Fruit fly (Drosophila melanogaster) ovary, adult (tissue): ENCODE results near the gene CG2017.

Experiments
- CG17801 ChIP-seq: fragments of 200-800 bp; optimal IDR thresholded peaks from 2 replicates; lab custom pipeline; 2019; ENCODE audit warnings: missing biosample characterization, mild to moderate bottlenecking, missing genetic modification characterization, moderate library complexity; ENCODE audit not compliant: partially characterized antibody

CG2017 gene

DNA sequence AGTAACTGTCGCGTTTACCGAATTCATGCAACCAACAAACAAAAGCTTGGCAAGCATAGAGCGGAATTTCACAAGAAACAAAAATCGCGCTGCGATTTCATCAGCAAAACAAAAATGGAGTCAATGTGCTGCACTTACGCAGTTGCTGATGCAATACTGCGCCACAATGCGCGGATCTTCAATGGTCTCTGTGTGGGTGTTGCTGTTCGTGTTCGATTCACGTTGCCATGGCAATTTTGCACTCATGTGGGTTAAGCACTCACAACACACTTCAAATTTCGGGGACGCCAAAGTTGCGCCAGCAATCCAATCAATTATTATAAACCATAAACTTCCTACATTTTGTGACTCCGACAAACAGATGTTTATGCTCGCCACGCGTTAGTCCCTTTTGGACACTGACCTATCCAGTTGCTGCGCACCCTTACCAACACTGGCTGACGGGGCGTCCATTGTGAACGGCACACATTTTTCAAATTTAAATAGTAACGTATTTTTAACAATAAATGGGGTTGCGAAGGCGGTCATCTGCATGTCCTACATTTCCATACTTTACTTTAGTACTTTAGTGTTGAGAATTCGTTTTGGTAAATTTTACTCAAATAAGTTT is at the start of gene CG2017:
Gene CG2017 (minus strand): TSS at position 374 of the 610 bp plus-strand sequence.
- no peak for TF ChIP-seq CG17801 (GFP tag; lab: Kevin White, UChicago)

DNA sequence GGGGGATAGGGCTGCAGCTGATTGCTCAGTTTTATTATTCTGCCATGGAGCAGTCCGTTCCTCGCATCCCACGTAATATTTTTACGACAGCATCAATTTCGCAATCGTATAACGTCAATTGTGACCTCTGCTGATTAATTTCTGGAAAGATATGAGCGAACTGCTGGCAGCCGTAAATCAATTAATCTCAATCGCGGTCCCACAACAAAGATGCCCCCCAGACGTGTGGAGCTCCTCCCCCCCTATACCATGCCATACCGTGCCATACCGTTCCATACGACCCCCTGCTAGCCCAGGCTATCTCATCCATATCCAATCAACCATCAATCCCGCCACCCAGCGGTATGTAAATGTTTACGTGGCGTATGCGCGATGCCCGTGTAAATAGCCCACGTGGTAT is 19.1 kb upstream of the CG2017 start:
- no peak for TF ChIP-seq CG17801 (GFP tag; lab: Kevin White, UChicago)

- TF ChIP-seq CG17801 (GFP tag; lab: Kevin White, UChicago) = no peak
These were observed 15.2 kb upstream of the CG2017 start for dm6 chr3R:5877367-5877766.

DNA sequence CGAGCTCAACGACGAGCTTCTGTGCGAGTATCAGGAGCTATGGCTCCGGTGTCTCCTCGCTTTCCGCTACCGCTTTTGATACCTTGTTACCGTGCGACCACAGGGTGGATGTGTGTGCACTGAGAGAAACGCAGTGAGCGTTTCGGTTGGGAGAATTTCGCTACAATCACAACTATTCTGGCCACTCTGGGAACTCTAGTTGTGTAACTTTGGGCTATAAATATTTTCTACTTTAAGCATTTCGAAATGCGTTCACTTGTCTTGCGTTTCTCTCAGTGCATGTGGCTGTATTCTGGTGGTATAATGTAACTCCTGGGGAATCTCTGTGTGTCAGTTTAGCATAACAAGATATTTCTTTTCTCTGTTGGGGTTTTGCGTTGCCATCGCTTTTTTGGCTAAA is 9.2 kb upstream of the CG2017 start:
- TF ChIP-seq CG17801 (GFP tag; lab: Kevin White, UChicago) = no peak

dm6 chr3R:5861218-5861902 is 845 bp downstream of the CG2017 start:
- TF ChIP-seq CG17801 (GFP tag; lab: Kevin White, UChicago) = no peak

DNA sequence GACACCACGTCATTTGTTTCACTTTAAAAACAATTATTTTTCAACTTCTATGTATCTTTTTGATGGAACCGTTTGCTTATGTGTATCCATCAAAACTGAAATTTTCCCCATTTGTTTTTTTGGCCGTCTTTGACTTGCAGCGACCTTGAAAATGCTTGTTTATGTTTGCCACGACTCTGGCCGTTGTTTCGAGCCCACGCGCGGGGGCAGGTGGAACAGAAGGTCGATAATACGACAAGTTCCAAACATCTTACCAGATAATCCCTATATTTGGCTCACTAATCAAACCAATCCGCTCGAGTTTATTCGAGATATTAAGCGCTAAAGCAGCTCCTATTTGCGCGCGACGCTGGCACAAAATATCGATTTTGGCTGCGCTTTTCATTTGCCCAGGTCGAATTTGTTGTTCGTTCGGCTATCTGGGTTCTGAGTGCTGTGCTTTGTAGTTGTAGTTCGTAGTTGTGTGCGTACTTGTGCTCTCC is 1.4 kb downstream of the CG2017 start:
- TF ChIP-seq CG17801 (GFP tag; lab: Kevin White, UChicago) = no peak

DNA sequence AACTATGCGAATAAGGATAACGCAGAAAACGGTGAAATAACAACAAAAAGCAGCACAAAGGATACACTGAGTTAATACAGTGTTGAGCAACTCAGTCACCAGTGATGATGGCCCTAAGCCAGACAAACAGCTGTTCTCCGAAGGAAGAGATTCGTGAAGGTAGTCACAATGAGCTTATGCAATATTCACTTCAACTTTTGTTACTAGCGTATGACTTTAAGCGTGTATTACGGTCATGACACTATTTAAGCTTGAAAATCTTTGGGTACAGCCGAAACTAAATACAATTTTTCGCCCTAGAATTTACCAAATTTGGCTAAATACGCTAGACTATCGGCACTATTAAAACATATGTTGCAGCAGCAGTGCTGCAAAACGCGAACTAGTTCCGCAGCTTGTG is 6.0 kb downstream of the CG2017 start, which contains the start of the genes disp and ECSIT:
Gene disp (minus strand): TSS at position 97 of the 400 bp plus-strand sequence.
Gene ECSIT (plus strand): TSS at position 371 of the 400 bp plus-strand sequence.
- peak; percentile 56 for TF ChIP-seq CG17801 (GFP tag; lab: Kevin White, UChicago)

DNA sequence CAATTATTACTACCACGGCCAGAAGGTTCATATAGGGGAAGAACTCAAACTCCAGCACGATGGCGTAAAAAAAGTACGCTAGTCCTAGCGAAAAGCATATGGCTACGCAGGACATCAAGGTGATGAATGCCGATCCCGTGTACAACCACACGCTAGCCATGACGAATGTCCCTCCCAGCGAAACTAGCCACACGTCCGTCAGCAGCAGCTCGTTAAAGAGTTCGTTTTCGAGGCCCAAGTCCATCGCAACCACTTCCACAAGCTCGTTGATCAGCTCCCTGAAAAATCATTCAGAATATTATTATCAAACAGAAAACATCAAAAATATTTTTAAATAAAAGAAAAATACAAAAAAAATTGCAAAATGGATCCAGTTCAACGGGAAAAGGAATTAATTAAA is 9.2 kb downstream of the CG2017 start, which contains the start of gene CG34287:
Gene CG34287 (plus strand): TSS at position 301 of the 400 bp plus-strand sequence.
- no peak for TF ChIP-seq CG17801 (GFP tag; lab: Kevin White, UChicago)

DNA sequence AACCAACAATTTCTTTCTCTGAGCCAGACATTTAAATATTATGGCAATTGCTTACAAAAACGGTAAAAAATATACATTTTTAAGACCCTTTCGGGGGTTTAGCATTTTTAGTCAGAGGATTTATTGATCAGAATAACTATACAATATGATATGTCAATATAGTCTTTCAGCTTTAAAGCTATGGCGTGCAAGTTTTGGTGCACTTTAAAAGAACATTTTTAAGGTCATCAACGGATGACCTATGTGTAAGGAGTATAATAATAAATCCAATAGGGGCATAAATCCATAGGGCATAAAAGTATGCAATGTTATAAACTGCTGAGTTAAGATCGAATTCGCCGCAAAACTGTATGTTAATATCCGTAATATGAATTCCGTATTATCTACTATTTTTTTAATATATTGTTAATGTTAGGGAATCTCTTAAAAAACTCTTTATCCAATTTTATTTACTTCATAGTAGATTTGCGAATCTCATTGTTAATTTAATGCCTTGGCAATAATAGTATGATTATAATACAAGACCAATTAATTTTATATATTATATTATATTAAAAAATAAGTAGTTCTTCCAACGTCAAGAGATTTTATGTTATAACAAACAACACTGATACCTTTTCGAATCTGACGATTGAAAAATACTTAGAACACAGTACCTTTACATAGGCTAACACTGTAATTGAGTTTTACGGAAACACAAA is 15.5 kb downstream of the CG2017 start, which contains the start of gene CG14676:
Gene CG14676 (plus strand): TSS at position 651 of the 701 bp plus-strand sequence.
- no peak for TF ChIP-seq CG17801 (GFP tag; lab: Kevin White, UChicago)

DNA sequence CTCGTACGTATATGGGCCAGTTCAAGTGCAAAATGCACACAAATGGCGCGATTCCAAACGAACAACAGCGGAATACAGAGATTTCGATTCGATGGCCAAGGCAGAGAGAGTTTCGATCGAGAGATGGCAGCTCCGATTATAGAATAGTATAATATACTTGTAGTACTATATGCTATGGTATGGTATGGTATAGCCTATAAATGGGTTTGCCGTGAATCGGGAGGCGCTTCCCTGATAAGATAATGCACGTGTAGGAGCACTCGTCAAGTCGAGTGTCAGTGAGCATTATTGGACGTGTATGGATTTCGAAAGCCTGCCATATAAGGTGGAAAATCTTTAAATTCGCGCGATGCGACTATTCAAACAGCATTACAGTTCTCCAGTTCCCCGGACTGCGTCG is 18.7 kb downstream of the CG2017 start:
- no peak for TF ChIP-seq CG17801 (GFP tag; lab: Kevin White, UChicago)

- TF ChIP-seq CG17801 (GFP tag; lab: Kevin White, UChicago) = no peak
These were observed 20.9 kb downstream of the CG2017 start for dm6 chr3R:5841290-5841689.

- TF ChIP-seq CG17801 (GFP tag; lab: Kevin White, UChicago) = no peak
These were observed 21.3 kb downstream of the CG2017 start, which contains the start of gene CG1213 for dm6 chr3R:5840870-5841269. Gene CG1213, plus strand, starts transcription at chr3R:5841170.

dm6 chr3R:5838683-5839365 is 23.4 kb downstream of the CG2017 start:
- no peak for TF ChIP-seq CG17801 (GFP tag; lab: Kevin White, UChicago)

- no peak for TF ChIP-seq CG17801 (GFP tag; lab: Kevin White, UChicago)
These were observed 25.7 kb downstream of the CG2017 start for dm6 chr3R:5836536-5836935.
